Worm (Caenorhabditis elegans): ENCODE results near the gene ndx-2.

Gene ndx-2

ce11 chrV:2639506-2639905, 25.3 kb downstream of the ndx-2 start:
- TF ChIP-seq set-16 (GFP tag; IDR thresholded peaks at IDR 0.05) (peak; percentile 69), cey-2 (tag; optimal IDR thresholded peaks at IDR 0.05; ENCODE audit: borderline replicate concordance, insufficient read depth) (no peak), nhr-6 (tag; optimal IDR thresholded peaks at IDR 0.05) (no peak), F26F4.8 (GFP tag; conservative IDR thresholded peaks at IDR 0.05) (no peak), saeg-2 (GFP tag; IDR thresholded peaks at IDR 0.05) (no peak), lin-38 (GFP tag; IDR thresholded peaks at IDR 0.05) (peak; percentile 24; the same call in 1 of the 2 replicates), madf-5 (GFP tag; IDR thresholded peaks at IDR 0.05) (no peak), unc-130 (GFP tag; optimal IDR thresholded peaks at IDR 0.05) (no peak)

DNA sequence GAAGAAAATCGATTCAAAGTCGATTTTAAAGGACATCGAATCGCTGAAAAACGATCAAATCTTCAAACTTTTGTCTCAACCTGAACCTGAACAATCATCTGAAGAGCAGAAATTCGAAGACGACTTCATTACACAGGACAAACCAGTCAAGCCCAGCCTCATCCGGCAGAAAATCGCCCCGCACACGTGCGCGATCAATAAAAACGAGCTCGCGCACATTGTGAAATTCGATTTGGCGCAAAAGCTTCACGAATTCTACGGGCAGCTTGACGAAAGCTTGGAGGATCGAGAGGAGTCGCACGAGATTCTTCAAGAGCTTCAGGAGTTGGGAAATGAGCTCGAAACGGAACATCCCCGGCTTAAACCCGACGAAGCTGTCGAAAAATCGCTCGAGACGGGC, 25.8 kb downstream of the ndx-2 start, which contains the start of gene W02H5.2:
Gene W02H5.2 (plus strand): TSS at position 301 of the 400 bp plus-strand sequence.
- TF ChIP-seq unc-62 (GFP tag; optimal IDR thresholded peaks at IDR 0.05 in 1 of 2) (peak in 1 of 2 experiments; percentile 10), unc-62 (tag; optimal IDR thresholded peaks at IDR 0.05) (no peak), spr-3 (GFP tag; optimal IDR thresholded peaks at IDR 0.05) (no peak)

DNA sequence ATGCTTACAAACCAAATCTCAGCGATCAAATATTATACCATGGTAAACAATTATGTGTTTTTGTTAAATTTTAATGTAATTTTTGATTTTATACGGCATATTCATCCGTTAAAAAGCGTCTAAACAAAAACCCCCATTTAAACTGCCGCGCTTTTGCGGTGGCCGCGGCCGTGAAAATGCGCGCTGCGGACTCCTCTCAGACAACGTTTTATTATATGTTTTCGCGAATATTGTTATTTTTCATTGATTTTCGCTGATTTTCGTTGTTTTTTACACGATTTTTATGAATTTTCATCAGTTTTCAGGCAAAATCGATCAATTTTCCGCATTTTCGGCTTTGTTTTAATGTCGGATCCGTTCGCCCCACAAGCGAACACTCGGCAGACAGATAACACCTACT, 26.3 kb downstream of the ndx-2 start, which contains the start of gene W02H5.19:
Gene W02H5.19 (plus strand): TSS at position 346 of the 400 bp plus-strand sequence.
- TF ChIP-seq tag-97 (GFP tag; IDR thresholded peaks at IDR 0.05) (0 out of 2 replicates have a peak, but pooled peaks have one; percentile 56), hlh-11 (tag; optimal IDR thresholded peaks at IDR 0.05) (peak; percentile 65), fkh-10 (GFP tag; optimal IDR thresholded peaks at IDR 0.05) (no peak), ceh-44 (GFP tag; IDR thresholded peaks at IDR 0.05) (0 out of 2 replicates have a peak, but pooled peaks have one; percentile 22), ceh-82 (tag; optimal IDR thresholded peaks at IDR 0.05) (no peak), T26A8.4 (GFP tag; IDR thresholded peaks at IDR 0.05) (0 out of 2 replicates have a peak, but pooled peaks have one; percentile 30), mes-2 (tag; optimal IDR thresholded peaks at IDR 0.05; ENCODE audit: poor library complexity, severe bottlenecking) (peak; percentile 100), egl-27 (tag; optimal IDR thresholded peaks at IDR 0.05) (no peak), lsy-2 (tag; optimal IDR thresholded peaks at IDR 0.05) (peak in 1 of 2 experiments; percentile 85), lim-7 (GFP tag; IDR thresholded peaks at IDR 0.05) (no peak), lin-38 (GFP tag; IDR thresholded peaks at IDR 0.05) (peak; percentile 85), nhr-6 (tag; optimal IDR thresholded peaks at IDR 0.05) (peak; percentile 27), vab-7 (GFP tag; IDR thresholded peaks at IDR 0.05) (peak; percentile 35; the same call in 1 of the 2 replicates), lin-15B (tag; optimal IDR thresholded peaks at IDR 0.05) (no peak), nhr-102 (tag; optimal IDR thresholded peaks at IDR 0.05) (peak; percentile 72), unc-130 (GFP tag; optimal IDR thresholded peaks at IDR 0.05) (peak; percentile 65), dpl-1 (GFP tag; optimal IDR thresholded peaks at IDR 0.05) (peak; percentile 98), dve-1 (tag; optimal IDR thresholded peaks at IDR 0.05; ENCODE audit: insufficient read depth) (peak; percentile 72), hmg-1.1 (GFP tag; IDR thresholded peaks at IDR 0.05) (no peak), F37D6.2 (tag; optimal IDR thresholded peaks at IDR 0.05) (peak; percentile 29), dmd-9 (GFP tag; IDR thresholded peaks at IDR 0.05) (peak; percentile 90), nhr-42 (GFP tag; IDR thresholded peaks at IDR 0.05) (no peak), ZK337.2 (GFP tag; IDR thresholded peaks at IDR 0.05) (peak; percentile 96), daf-8 (GFP tag; IDR thresholded peaks at IDR 0.05) (no peak), ztf-7 (tag; optimal IDR thresholded peaks at IDR 0.05) (peak; percentile 45), mep-1 (tag; optimal IDR thresholded peaks at IDR 0.05) (peak; percentile 67), mdl-1 (tag; optimal IDR thresholded peaks at IDR 0.05) (no peak), D1046.2 (GFP tag; IDR thresholded peaks at IDR 0.05) (0 out of 2 replicates have a peak, but pooled peaks have one; percentile 25), nhr-28 (tag; optimal IDR thresholded peaks at IDR 0.05) (peak; percentile 27), jun-1 (tag; optimal IDR thresholded peaks at IDR 0.05) (no peak), duxl-1 (tag; optimal IDR thresholded peaks at IDR 0.05; ENCODE audit: poor library complexity) (peak; percentile 90), ceh-20 (GFP tag; IDR thresholded peaks at IDR 0.05) (0 out of 2 replicates have a peak, but pooled peaks have one; percentile 32), rbr-2 (tag; optimal IDR thresholded peaks at IDR 0.05) (peak; percentile 60), zfp-3 (GFP tag; conservative IDR thresholded peaks at IDR 0.05) (0 out of 2 replicates have a peak, but pooled peaks have one; percentile 45), daf-16 (GFP tag; optimal IDR thresholded peaks at IDR 0.05) (peak; percentile 15 to 28), daf-16 (tag; optimal IDR thresholded peaks at IDR 0.05) (peak; percentile 52), lin-39 (tag; optimal IDR thresholded peaks at IDR 0.05) (no peak), hif-1 (tag; optimal IDR thresholded peaks at IDR 0.05) (peak in 1 of 2 experiments; percentile 91)
